Worm (Caenorhabditis elegans) whole organism, L2 larva: ENCODE data around the gene C09E9.1.

ENCODE experiments used
- ZK546.5 ChIP-seq: sonication (generic microtip); optimal IDR thresholded peaks from 2 replicates; lab custom pipeline; 2017; ENCODE audit warnings: missing biosample characterization, missing genetic modification characterization
- ama-1 ChIP-seq: fragments of 150-350 bp; optimal IDR thresholded peaks from 2 replicates; lab custom pipeline; 2018; ENCODE audit warnings: inconsistent platforms
- blmp-1 ChIP-seq: sonication (generic microtip); optimal IDR thresholded peaks from 2 replicates; lab custom pipeline; 2017; ENCODE audit warnings: missing genetic modification characterization, mild to moderate bottlenecking, missing compliant biosample characterization, antibody characterized with exemption, moderate library complexity; ENCODE audit not compliant: insufficient read depth
- dmd-4 ChIP-seq: sonication (generic microtip); optimal IDR thresholded peaks from 2 replicates; lab custom pipeline; 2017; ENCODE audit warnings: missing biosample characterization, missing genetic modification characterization
- lin-39 ChIP-seq: fragments of 150-350 bp; optimal IDR thresholded peaks from 2 replicates; lab custom pipeline; 2014; ENCODE audit warnings: missing biosample characterization, missing genetic modification reagents, missing genetic modification characterization
- nhr-23 ChIP-seq: fragments of 150-350 bp; optimal IDR thresholded peaks from 2 replicates; lab custom pipeline; 2014; ENCODE audit warnings: missing biosample characterization, missing genetic modification reagents, missing genetic modification characterization
- nhr-6 ChIP-seq: fragments of 150-350 bp; optimal IDR thresholded peaks from 2 replicates; lab custom pipeline; 2014; ENCODE audit warnings: missing biosample characterization, missing genetic modification characterization
- skn-1 ChIP-seq: sonication (generic microtip); optimal IDR thresholded peaks from 2 replicates; lab custom pipeline; 2017; ENCODE audit warnings: missing biosample characterization, missing genetic modification characterization
- snpc-4 ChIP-seq: fragments of 150-350 bp; optimal IDR thresholded peaks from 2 replicates; lab custom pipeline; 2014; ENCODE audit warnings: missing biosample characterization, missing genetic modification characterization
- unc-39 ChIP-seq: fragments of 150-350 bp; optimal IDR thresholded peaks from 2 replicates; lab custom pipeline; 2014; ENCODE audit warnings: missing biosample characterization, missing genetic modification characterization
- unc-55 ChIP-seq: fragments of 150-350 bp; sonication (generic microtip); optimal IDR thresholded peaks from 3 replicates; lab custom pipeline; 2014; ENCODE audit warnings: missing biosample characterization, missing genetic modification reagents, missing genetic modification characterization
- unc-62 ChIP-seq: fragments of 150-350 bp; optimal IDR thresholded peaks from 2 replicates; lab custom pipeline; 2014; ENCODE audit warnings: missing biosample characterization, missing genetic modification reagents, missing genetic modification characterization
- ztf-11 ChIP-seq: sonication (generic microtip); optimal IDR thresholded peaks from 2 replicates; lab custom pipeline; 2017; ENCODE audit warnings: missing biosample characterization, missing genetic modification characterization
- ztf-4 ChIP-seq: fragments of 150-350 bp; optimal IDR thresholded peaks from 2 replicates; lab custom pipeline; 2014; ENCODE audit warnings: missing biosample characterization, missing genetic modification characterization

DNA sequence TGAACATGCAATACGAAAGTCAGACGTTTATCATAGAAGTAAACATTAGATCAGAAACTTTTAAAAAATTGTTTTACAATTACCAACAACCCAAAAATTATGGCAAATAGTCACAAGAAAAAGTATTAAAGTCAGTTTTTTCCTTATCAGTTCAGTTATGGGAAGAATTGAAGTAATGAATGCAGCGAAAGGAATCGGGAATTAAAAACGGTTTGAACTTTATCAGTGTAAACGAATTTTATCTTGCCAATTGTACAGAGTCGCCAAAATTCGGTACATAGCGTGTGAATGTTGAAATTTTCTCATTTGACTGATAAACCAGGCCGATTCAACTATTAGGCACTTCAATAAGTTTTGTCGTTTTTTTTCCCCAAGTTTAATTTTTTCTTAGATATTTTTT lies 8.5 kb upstream of the C09E9.1 start:
- no peak for TF ChIP-seq nhr-6
- no peak for TF ChIP-seq dmd-4 (tag; lab: Kevin White, UChicago)
- no peak for TF ChIP-seq ZK546.5 (tag; lab: Kevin White, UChicago)
- no peak for TF ChIP-seq ztf-11 (tag; lab: Kevin White, UChicago)
- no peak for TF ChIP-seq snpc-4
- no peak for TF ChIP-seq unc-55 (GFP tag; lab: Kevin White, UChicago)
- no peak for TF ChIP-seq nhr-23 (tag; lab: Kevin White, UChicago)
- TF ChIP-seq ztf-4 (tag; lab: Kevin White, UChicago) = no peak
- no peak for TF ChIP-seq blmp-1 (tag; lab: Kevin White, UChicago)
- no peak for TF ChIP-seq lin-39 (tag; lab: Kevin White, UChicago)
- TF ChIP-seq ama-1 (lab: Kevin White, UChicago) = no peak
- TF ChIP-seq unc-62 (GFP tag; lab: Kevin White, UChicago) = no peak
- TF ChIP-seq skn-1 (tag; lab: Kevin White, UChicago) = no peak
- no peak for TF ChIP-seq unc-39 (tag; lab: Kevin White, UChicago)
